Worm (Caenorhabditis elegans) whole organism, L1 larva: Measurements from ENCODE around the gene clec-34.

Source experiments
- ama-1 ChIP-seq: fragments of 150-350 bp; optimal IDR thresholded peaks from 2 replicates; lab custom pipeline; 2014
- lin-15B ChIP-seq: fragments of 150-350 bp; sonication (generic microtip); optimal IDR thresholded peaks from 3 replicates; lab custom pipeline; 2014; ENCODE audit warnings: missing biosample characterization, missing genetic modification characterization
- lin-35 ChIP-seq, 2 experiments: fragments of 150-350 bp; optimal IDR thresholded peaks; 2 replicates each; lab custom pipeline; 2014; ENCODE audit warnings: missing biosample characterization in 2 of 2, missing genetic modification characterization in 2 of 2, missing genetic modification reagents in 2 of 2
- nhr-237 ChIP-seq: fragments of 150-350 bp; optimal IDR thresholded peaks from 2 replicates; lab custom pipeline; 2014; ENCODE audit warnings: missing biosample characterization, missing genetic modification characterization
- nhr-76 ChIP-seq: sonication (generic microtip); optimal IDR thresholded peaks from 2 replicates; lab custom pipeline; 2017; ENCODE audit warnings: missing biosample characterization, missing genetic modification characterization

ce11 chrV:16749473-16749872, 13.9 kb downstream of the clec-34 start:
- TF ChIP-seq nhr-237 (no peak), ama-1 (lab: Kevin White, UChicago) (no peak), nhr-76 (no peak), lin-35 (GFP tag; optimal IDR thresholded peaks at IDR 0.05; lab: Kevin White, UChicago) (no peak), lin-15B (tag; lab: Kevin White, UChicago) (no peak)
